Worm (Caenorhabditis elegans) whole organism, L3 larva: ENCODE measurements around the gene C49F8.14.

Experiments
- R02D3.7 ChIP-seq: fragments of 150-350 bp; optimal IDR thresholded peaks from 2 replicates; lab custom pipeline; 2014; ENCODE audit warnings: missing biosample characterization, missing genetic modification characterization
- ZK546.5 ChIP-seq: sonication (generic microtip); optimal IDR thresholded peaks from 2 replicates; lab custom pipeline; 2017; ENCODE audit warnings: missing biosample characterization, missing genetic modification characterization
- ceh-16 ChIP-seq: sonication (generic microtip); optimal IDR thresholded peaks from 2 replicates; lab custom pipeline; 2017; ENCODE audit warnings: missing biosample characterization, missing genetic modification characterization
- ceh-82 ChIP-seq: fragments of 150-350 bp; optimal IDR thresholded peaks from 2 replicates; lab custom pipeline; 2014; ENCODE audit warnings: missing biosample characterization, missing genetic modification characterization
- ceh-9 ChIP-seq: sonication (generic microtip); optimal IDR thresholded peaks from 2 replicates; lab custom pipeline; 2018; ENCODE audit warnings: missing biosample characterization, missing genetic modification characterization
- fkh-10 ChIP-seq: sonication (generic microtip); optimal IDR thresholded peaks from 2 replicates; lab custom pipeline; 2017; ENCODE audit warnings: missing biosample characterization, missing genetic modification reagents, missing genetic modification characterization
- hmg-11 ChIP-seq: sonication (generic microtip); optimal IDR thresholded peaks from 2 replicates; lab custom pipeline; 2016; ENCODE audit warnings: missing genetic modification characterization, missing compliant biosample characterization
- lin-39 ChIP-seq: fragments of 150-350 bp; optimal IDR thresholded peaks from 2 replicates; lab custom pipeline; 2018; ENCODE audit warnings: missing biosample characterization, missing genetic modification reagents, missing genetic modification characterization
- nhr-23 ChIP-seq: fragments of 150-350 bp; optimal IDR thresholded peaks from 2 replicates; lab custom pipeline; 2014; ENCODE audit warnings: missing biosample characterization, missing genetic modification reagents, missing genetic modification characterization
- nhr-237 ChIP-seq: fragments of 150-350 bp; optimal IDR thresholded peaks from 2 replicates; lab custom pipeline; 2014; ENCODE audit warnings: missing biosample characterization, missing genetic modification characterization
- nhr-28 ChIP-seq: fragments of 150-350 bp; optimal IDR thresholded peaks from 2 replicates; lab custom pipeline; 2014; ENCODE audit warnings: missing biosample characterization, missing genetic modification characterization
- snpc-4 ChIP-seq: fragments of 150-350 bp; optimal IDR thresholded peaks from 2 replicates; lab custom pipeline; 2014; ENCODE audit warnings: missing biosample characterization, missing genetic modification characterization
- tbx-2 ChIP-seq: sonication (generic microtip); optimal IDR thresholded peaks from 2 replicates; lab custom pipeline; 2016; ENCODE audit warnings: mild to moderate bottlenecking, missing genetic modification characterization, missing compliant biosample characterization
- ztf-4 ChIP-seq: fragments of 150-350 bp; optimal IDR thresholded peaks from 2 replicates; lab custom pipeline; 2014; ENCODE audit warnings: missing biosample characterization, missing genetic modification characterization

DNA sequence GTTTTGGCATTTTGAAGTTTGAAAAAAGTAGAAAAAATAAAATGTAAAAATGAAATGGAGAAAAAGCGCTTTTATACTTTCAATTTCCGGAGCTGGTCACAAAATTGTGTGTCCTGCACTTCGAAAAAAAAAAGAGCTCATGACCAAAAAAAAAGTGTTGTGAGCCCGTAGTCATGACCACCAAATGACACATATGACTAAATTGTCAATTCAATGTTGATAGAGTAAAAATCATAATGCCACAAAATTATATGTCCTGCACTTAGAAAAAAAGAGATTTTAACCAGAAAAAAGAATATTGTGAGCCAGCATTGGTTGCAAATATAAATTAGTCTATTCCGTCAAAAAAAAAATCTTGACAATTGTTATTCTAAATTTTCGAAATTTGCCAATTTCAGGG is 22.5 kb upstream of the C49F8.14 start, which contains the start of gene F02C12.2:
- TF ChIP-seq lin-39 (tag; lab: Kevin White, UChicago) (no peak), nhr-28 (no peak), ZK546.5 (tag; lab: Kevin White, UChicago) (no peak), tbx-2 (tag; lab: Kevin White, UChicago) (no peak), ztf-4 (no peak), ceh-9 (tag; lab: Kevin White, UChicago) (no peak), ceh-16 (tag; lab: Kevin White, UChicago) (no peak), nhr-23 (tag; lab: Kevin White, UChicago) (no peak), fkh-10 (GFP tag; lab: Kevin White, UChicago) (no peak), snpc-4 (tag; lab: Kevin White, UChicago) (no peak), nhr-237 (tag; lab: Kevin White, UChicago) (no peak), hmg-11 (tag; lab: Kevin White, UChicago) (no peak), ceh-82 (tag; lab: Kevin White, UChicago) (no peak), R02D3.7 (tag; lab: Kevin White, UChicago) (no peak)
